Fruit fly (Drosophila melanogaster): ENCODE results near the gene p.

The p gene

DNA sequence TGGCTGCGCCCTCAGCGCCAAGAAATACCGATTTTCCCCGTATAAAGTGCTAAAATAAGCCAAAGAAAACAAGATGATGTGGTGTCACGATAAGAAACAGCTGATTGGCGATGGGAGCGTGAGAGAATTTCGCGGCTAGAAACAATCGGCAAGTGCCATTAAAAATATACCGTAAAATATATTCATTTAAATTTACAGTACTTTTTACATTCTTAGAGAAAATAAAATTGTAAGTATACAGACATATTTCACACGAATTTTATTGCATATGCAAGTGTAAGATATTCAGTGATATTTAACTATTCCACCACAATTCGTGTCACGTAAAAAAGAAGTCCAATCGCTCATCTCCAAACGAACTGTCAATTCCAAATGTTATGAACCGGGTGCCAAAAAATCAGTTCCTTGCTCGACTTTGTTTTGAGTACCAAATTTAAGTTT lies 6.1 kb upstream of the p start, which contains the start of the genes Unc50, CG11755 and CG8043 (continued):
- TF ChIP-seq CG9797 (GFP tag; optimal IDR thresholded peaks at IDR 0.05), result peak; percentile 84
- TF ChIP-seq ind (GFP tag; optimal IDR thresholded peaks at IDR 0.05), result peak; percentile 83
- TF ChIP-seq CG12391 (tag; optimal IDR thresholded peaks at IDR 0.05), result peak; percentile 87
- no peak; the same call in 2 of the 3 replicates for TF ChIP-seq ci (GFP tag; IDR thresholded peaks at IDR 0.05)
- TF ChIP-seq Camta (GFP tag; optimal IDR thresholded peaks at IDR 0.05), result peak; percentile 60
- peak; percentile 78 to 84 for TF ChIP-seq dpn (GFP tag; optimal IDR thresholded peaks at IDR 0.05)
- TF ChIP-seq CG10431 (GFP tag; optimal IDR thresholded peaks at IDR 0.05), result peak; percentile 30
- TF ChIP-seq maf-S (GFP tag; optimal IDR thresholded peaks at IDR 0.05), result peak; percentile 72
- no peak for TF ChIP-seq CG11398 (GFP tag; optimal IDR thresholded peaks at IDR 0.05)
- TF ChIP-seq Taf1 (GFP tag; IDR thresholded peaks at IDR 0.05), result peak; percentile 72
- peak; percentile 86 for TF ChIP-seq CG8388 (GFP tag; optimal IDR thresholded peaks at IDR 0.05)
- TF ChIP-seq onecut (GFP tag; IDR thresholded peaks at IDR 0.05), result peak; percentile 58
- peak; percentile 91 for TF ChIP-seq lilli (GFP tag; optimal IDR thresholded peaks at IDR 0.05)
- TF ChIP-seq CG3407 (GFP tag; optimal IDR thresholded peaks at IDR 0.05), result peak; percentile 53
- no peak for TF ChIP-seq ham (GFP tag; IDR thresholded peaks at IDR 0.05)
- peak; percentile 53 for TF ChIP-seq CG15011 (GFP tag; optimal IDR thresholded peaks at IDR 0.05)
- TF ChIP-seq Dfd (GFP tag; optimal IDR thresholded peaks at IDR 0.05), result no peak

DNA sequence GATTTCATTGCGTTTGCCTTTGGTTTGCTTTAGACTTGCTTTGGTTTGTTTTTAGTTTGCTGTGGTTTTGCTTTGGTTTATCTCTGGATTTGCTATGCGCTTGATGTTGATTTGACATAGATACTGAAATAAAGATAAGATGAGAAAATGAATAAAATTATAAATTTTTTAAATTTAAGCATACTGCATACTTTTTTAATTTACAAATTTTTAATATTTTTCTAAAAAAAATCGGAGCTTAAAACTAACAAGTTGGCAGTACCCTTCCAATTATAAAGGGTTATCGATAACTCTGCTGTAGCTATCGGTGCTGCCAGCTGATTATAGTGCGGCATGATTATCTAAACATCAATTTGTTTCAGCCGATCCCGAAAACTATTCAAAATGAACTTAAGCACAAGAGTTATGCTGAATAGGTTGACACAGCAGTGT lies 3.3 kb upstream of the p start, which contains the start of gene mRpL19:
Gene mRpL19 (plus strand): TSS at position 307 of the 432 bp plus-strand sequence.
- TF ChIP-seq nom (GFP tag; optimal IDR thresholded peaks at IDR 0.05) (peak; percentile 23), Meics (GFP tag; optimal IDR thresholded peaks at IDR 0.05) (peak; percentile 39), bsh (GFP tag; optimal IDR thresholded peaks at IDR 0.05) (peak in 1 of 2 experiments; percentile 38), CG8290 (GFP tag; optimal IDR thresholded peaks at IDR 0.05) (peak; percentile 45), CG8290 (tag; optimal IDR thresholded peaks at IDR 0.05) (no peak), HLH4C (GFP tag; IDR thresholded peaks at IDR 0.05; ENCODE audit: partially characterized antibody) (peak; percentile 67), CG31365 (tag; optimal IDR thresholded peaks at IDR 0.05) (no peak), CG9797 (GFP tag; optimal IDR thresholded peaks at IDR 0.05) (peak; percentile 26), CG15514 (GFP tag; optimal IDR thresholded peaks at IDR 0.05) (peak; percentile 53), CG42726 (GFP tag; IDR thresholded peaks at IDR 0.05; ENCODE audit: partially characterized antibody) (no peak), tap (tag; optimal IDR thresholded peaks at IDR 0.05) (peak; percentile 59), Oli (tag; optimal IDR thresholded peaks at IDR 0.05) (no peak), tup (GFP tag; optimal IDR thresholded peaks at IDR 0.05) (no peak), Hmr (GFP tag; optimal IDR thresholded peaks at IDR 0.05) (peak; percentile 10), onecut (GFP tag; IDR thresholded peaks at IDR 0.05) (no peak), Dbx (GFP tag; IDR thresholded peaks at IDR 0.05) (no peak), Fer1 (GFP tag; optimal IDR thresholded peaks at IDR 0.05) (peak; percentile 64), gfzf (GFP tag; optimal IDR thresholded peaks at IDR 0.05) (peak; percentile 14), CG3407 (GFP tag; optimal IDR thresholded peaks at IDR 0.05) (no peak), Eip74EF (GFP tag; optimal IDR thresholded peaks at IDR 0.05) (peak in 1 of 2 experiments; percentile 25), CG16779 (GFP tag; IDR thresholded peaks at IDR 0.05) (no peak), Xrp1 (GFP tag; IDR thresholded peaks at IDR 0.05) (peak; percentile 36; the same call in 1 of the 2 replicates), sim (GFP tag; IDR thresholded peaks at IDR 0.05) (no peak), HmgD (GFP tag; optimal IDR thresholded peaks at IDR 0.05) (no peak), mld (GFP tag; IDR thresholded peaks at IDR 0.05; ENCODE audit: partially characterized antibody) (0 out of 3 replicates have a peak, but pooled peaks have one; percentile 30), Hand (GFP tag; optimal IDR thresholded peaks at IDR 0.05) (peak; percentile 32), CG12236 (GFP tag; optimal IDR thresholded peaks at IDR 0.05) (no peak), Nf-YB (GFP tag; optimal IDR thresholded peaks at IDR 0.05) (peak; percentile 37), zen (tag; optimal IDR thresholded peaks at IDR 0.05) (peak; percentile 38), MESR4 (GFP tag; optimal IDR thresholded peaks at IDR 0.05) (peak; percentile 73), CG7271 (tag; optimal IDR thresholded peaks at IDR 0.05) (peak; percentile 45), HmgZ (tag; optimal IDR thresholded peaks at IDR 0.05) (peak; percentile 17), Tbp (GFP tag; optimal IDR thresholded peaks at IDR 0.05) (no peak), CG34376 (GFP tag; optimal IDR thresholded peaks at IDR 0.05) (peak; percentile 21), CG10654 (GFP tag; optimal IDR thresholded peaks at IDR 0.05) (peak; percentile 10)

Data from whole organism, embryonic.